Comparison of ENCODE assay signal across 3 fruit fly cellular contexts in the genomic region with DNA sequence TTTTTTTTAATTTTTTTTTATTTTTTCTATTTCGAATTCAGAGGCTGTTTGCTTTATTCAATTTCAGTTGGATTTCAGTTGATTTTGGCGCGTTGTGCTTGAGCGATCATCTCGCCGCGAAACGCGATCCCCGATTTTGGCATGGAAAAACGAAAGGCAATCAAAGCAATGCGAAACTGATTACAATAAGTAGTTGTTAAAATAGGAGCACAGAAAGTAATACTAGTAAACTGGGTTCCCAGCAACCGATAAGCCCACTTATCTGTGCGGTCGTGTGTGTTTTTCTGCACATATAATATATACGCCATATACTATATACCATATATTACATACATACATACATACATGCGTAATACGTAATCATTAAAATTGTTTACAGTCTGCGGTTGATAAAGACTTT.
A peak's percentile ranks its signal among the peaks of the same experiment; 100 is the strongest.
TF ChIP-seq lines count a peak whose summit lies in the region.

No protein-coding gene starts in this region.

- no peak for TF ChIP-seq CTCF in whole organism, embryonic (GFP tag; optimal IDR thresholded peaks at IDR 0.05; lab: Kevin White, UChicago)

TF ChIP-seq in whole organism, adult, 20 proteins besides CTCF, POLR2A, EP300 and RAD21:
- TF ChIP-seq cnc (optimal IDR thresholded peaks at IDR 0.05; lab: Kevin White, UChicago), result no peak
- no peak for TF ChIP-seq cic (GFP tag; optimal IDR thresholded peaks at IDR 0.05; lab: Kevin White, UChicago)
- no peak for TF ChIP-seq CG7045 (GFP tag; optimal IDR thresholded peaks at IDR 0.05; lab: Kevin White, UChicago)
- no peak for TF ChIP-seq CG12768 (GFP tag; optimal IDR thresholded peaks at IDR 0.05; lab: Kevin White, UChicago)
- TF ChIP-seq CG1620 (GFP tag; optimal IDR thresholded peaks at IDR 0.05; lab: Kevin White, UChicago), result no peak
- TF ChIP-seq CG11617 (GFP tag; optimal IDR thresholded peaks at IDR 0.05; lab: Kevin White, UChicago), result no peak
- no peak for TF ChIP-seq Mnt (GFP tag; optimal IDR thresholded peaks at IDR 0.05; lab: Kevin White, UChicago)
- peak; percentile 62 for TF ChIP-seq kay (GFP tag; lab: Kevin White, UChicago; ENCODE audit: borderline replicate concordance)

TF ChIP-seq in whole organism, embryonic, 481 proteins besides CTCF, POLR2A, EP300 and RAD21:
- TF ChIP-seq gt (GFP tag; IDR thresholded peaks at IDR 0.05; lab: Robert Waterston, UW) (no peak), CG1832 (GFP tag; optimal IDR thresholded peaks at IDR 0.05; lab: Kevin White, UChicago) (no peak), fru (optimal IDR thresholded peaks at IDR 0.05; lab: Kevin White, UChicago) (no peak), Blimp-1 (GFP tag; optimal IDR thresholded peaks at IDR 0.05; lab: Kevin White, UChicago) (no peak), sens (GFP tag; lab: Kevin White, UChicago) (peak; percentile 15), nmo (GFP tag; optimal IDR thresholded peaks at IDR 0.05; lab: Kevin White, UChicago) (no peak), CG7963 (GFP tag; IDR thresholded peaks at IDR 0.05; lab: Robert Waterston, UW; ENCODE audit: partially characterized antibody) (no peak), CG30403 (GFP tag; optimal IDR thresholded peaks at IDR 0.05; lab: Kevin White, UChicago) (no peak), Abd-B (GFP tag; optimal IDR thresholded peaks at IDR 0.05; lab: Kevin White, UChicago) (no peak), CG31224 (GFP tag; IDR thresholded peaks at IDR 0.05; lab: Robert Waterston, UW) (peak; percentile 94), MESR4 (GFP tag; optimal IDR thresholded peaks at IDR 0.05; lab: Kevin White, UChicago) (no peak), Drgx (GFP tag; IDR thresholded peaks at IDR 0.05; lab: Robert Waterston, UW) (no peak), sim (GFP tag; IDR thresholded peaks at IDR 0.05; lab: Robert Waterston, UW) (no peak), Atf6 (GFP tag; IDR thresholded peaks at IDR 0.05; lab: Robert Waterston, UW) (no peak), caup (GFP tag; optimal IDR thresholded peaks at IDR 0.05; lab: Kevin White, UChicago; ENCODE audit: severe bottlenecking) (no peak), exex (tag; optimal IDR thresholded peaks at IDR 0.05; lab: Kevin White, UChicago) (peak; percentile 27), org-1 (GFP tag; optimal IDR thresholded peaks at IDR 0.05; lab: Kevin White, UChicago) (no peak), Sox102F (GFP tag; optimal IDR thresholded peaks at IDR 0.05; lab: Kevin White, UChicago) (no peak), pzg (GFP tag; optimal IDR thresholded peaks at IDR 0.05; lab: Kevin White, UChicago) (no peak)

TF ChIP-seq in whole organism, prepupa, 60 proteins besides CTCF, POLR2A, EP300 and RAD21:
- peak; percentile 3 for TF ChIP-seq svp (GFP tag; lab: Kevin White, UChicago)
- TF ChIP-seq Hr4 (GFP tag; optimal IDR thresholded peaks at IDR 0.05; lab: Kevin White, UChicago), result no peak
- TF ChIP-seq CG15336 (GFP tag; IDR thresholded peaks at IDR 0.05; lab: Robert Waterston, UW), result 0 out of 2 replicates have a peak, but pooled peaks have one; percentile 29
